Fruit fly (Drosophila melanogaster) whole organism, embryonic: ENCODE data around the gene CG8112.

Experiments
- Asciz ChIP-seq: fragments of 200-800 bp; sonication (Bioruptor generic); optimal IDR thresholded peaks from 2 replicates; lab custom pipeline; 2017; ENCODE audit warnings: missing biosample characterization, mild to moderate bottlenecking, missing genetic modification characterization, missing genetic modification reagents
- CG10274 ChIP-seq: fragments of 200-800 bp; sonication (Bioruptor generic); optimal IDR thresholded peaks from 3 replicates; lab custom pipeline; 2017; ENCODE audit warnings: missing biosample characterization, mild to moderate bottlenecking, missing genetic modification characterization
- CG10366 ChIP-seq: fragments of 200-800 bp; sonication (Bioruptor generic); IDR thresholded peaks from 2 replicates; pipeline ENCODE4 v1.3.6; 2022; ENCODE audit warnings: missing biosample characterization, missing genetic modification characterization
- CG10959 ChIP-seq: fragments of 200-800 bp; sonication (Bioruptor generic); IDR thresholded peaks from 2 replicates; pipeline ENCODE4 v1.3.6; 2022; ENCODE audit warnings: missing biosample characterization, missing genetic modification characterization
- CG11085 ChIP-seq: fragments of 200-800 bp; sonication (Bioruptor generic); IDR thresholded peaks from 2 replicates; pipeline ENCODE4 v1.3.6; 2022; ENCODE audit warnings: missing biosample characterization, missing genetic modification characterization
- CG11560 ChIP-seq: fragments of 200-800 bp; sonication (Bioruptor generic); IDR thresholded peaks from 3 replicates; pipeline ENCODE4 v1.3.6; 2022; ENCODE audit warnings: missing biosample characterization, missing genetic modification characterization
- CG12104 ChIP-seq: fragments of 200-800 bp; sonication (Bioruptor generic); optimal IDR thresholded peaks from 3 replicates; lab custom pipeline; 2016; ENCODE audit warnings: missing biosample characterization, missing genetic modification characterization
- CG13123 ChIP-seq: fragments of 200-800 bp; sonication (Bioruptor generic); optimal IDR thresholded peaks from 2 replicates; lab custom pipeline; 2016; ENCODE audit warnings: missing biosample characterization, missing genetic modification characterization
- CG15011 ChIP-seq: fragments of 200-800 bp; sonication (Bioruptor generic); optimal IDR thresholded peaks from 3 replicates; lab custom pipeline; 2018; ENCODE audit warnings: missing biosample characterization, mild to moderate bottlenecking, missing genetic modification characterization
- CG15514 ChIP-seq: fragments of 200-800 bp; sonication (Bioruptor generic); optimal IDR thresholded peaks from 3 replicates; lab custom pipeline; 2017; ENCODE audit warnings: missing biosample characterization, missing genetic modification characterization, mild to moderate bottlenecking, moderate library complexity, missing genetic modification reagents
- CG15601 ChIP-seq: fragments of 200-800 bp; sonication (Bioruptor generic); optimal IDR thresholded peaks from 3 replicates; lab custom pipeline; 2019; ENCODE audit warnings: missing biosample characterization, mild to moderate bottlenecking, missing genetic modification characterization, moderate library complexity
- CG17385 ChIP-seq: fragments of 200-800 bp; sonication (Bioruptor generic); optimal IDR thresholded peaks from 3 replicates; lab custom pipeline; 2018; ENCODE audit warnings: missing biosample characterization, mild to moderate bottlenecking, missing genetic modification characterization
- CG3163 ChIP-seq: fragments of 200-800 bp; sonication (Bioruptor generic); optimal IDR thresholded peaks from 3 replicates; lab custom pipeline; 2016; ENCODE audit warnings: missing biosample characterization, missing genetic modification characterization
- CG3847 ChIP-seq: fragments of 200-800 bp; sonication (Bioruptor generic); IDR thresholded peaks from 2 replicates; pipeline ENCODE4 v1.3.6; 2022; ENCODE audit warnings: missing biosample characterization, missing genetic modification characterization
- CG4854 ChIP-seq: fragments of 200-800 bp; sonication (Bioruptor generic); optimal IDR thresholded peaks from 2 replicates; lab custom pipeline; 2016; ENCODE audit warnings: missing biosample characterization, missing genetic modification characterization, inconsistent platforms
- CG6175 ChIP-seq: fragments of 200-800 bp; sonication (Bioruptor generic); IDR thresholded peaks from 3 replicates; pipeline ENCODE4 v1.3.6; 2022; ENCODE audit warnings: missing biosample characterization, missing genetic modification characterization
- CG7987 ChIP-seq: fragments of 200-800 bp; sonication (Bioruptor generic); optimal IDR thresholded peaks from 2 replicates; lab custom pipeline; 2018; ENCODE audit warnings: missing biosample characterization, mild to moderate bottlenecking, missing genetic modification characterization, moderate library complexity
- E2f2 ChIP-seq: fragments of 200-800 bp; sonication (Bioruptor generic); IDR thresholded peaks from 2 replicates; pipeline ENCODE4 v1.3.6; 2022; ENCODE audit warnings: missing biosample characterization, missing genetic modification characterization
- HLH4C ChIP-seq: fragments of 200-800 bp; sonication (Bioruptor generic); IDR thresholded peaks from 3 replicates; pipeline ENCODE4 v1.3.6; 2022; ENCODE audit warnings: missing biosample characterization, missing genetic modification characterization; ENCODE audit not compliant: partially characterized antibody
- Hr3 ChIP-seq: fragments of 200-800 bp; sonication (Bioruptor generic); optimal IDR thresholded peaks from 3 replicates; lab custom pipeline; 2016; ENCODE audit warnings: missing biosample characterization, missing genetic modification characterization
- Optix ChIP-seq: fragments of 200-800 bp; sonication (Bioruptor generic); IDR thresholded peaks from 3 replicates; pipeline ENCODE4 v1.3.6; 2022; ENCODE audit warnings: missing biosample characterization, missing genetic modification characterization
- Sox100B ChIP-seq: fragments of 200-800 bp; sonication (Bioruptor generic); optimal IDR thresholded peaks from 3 replicates; lab custom pipeline; 2018; ENCODE audit warnings: missing biosample characterization, mild to moderate bottlenecking, missing genetic modification characterization
- aop ChIP-seq: fragments of 200-800 bp; sonication (Bioruptor generic); IDR thresholded peaks from 2 replicates; pipeline ENCODE4 v1.3.6; 2022; ENCODE audit warnings: missing biosample characterization, missing genetic modification characterization
- ato ChIP-seq: fragments of 200-800 bp; sonication (Bioruptor generic); IDR thresholded peaks from 2 replicates; pipeline ENCODE4 v1.3.6; 2022; ENCODE audit warnings: missing biosample characterization, missing genetic modification characterization; ENCODE audit not compliant: partially characterized antibody
- bsh ChIP-seq, 2 experiments: fragments of 200-800 bp; sonication (Bioruptor generic); optimal IDR thresholded peaks; 2 replicates each; lab custom pipeline; 2017 to 2018; ENCODE audit warnings: mild to moderate bottlenecking in 2 of 2, missing biosample characterization in 2 of 2, missing genetic modification characterization in 2 of 2, moderate library complexity in 1 of 2
- crc ChIP-seq: fragments of 200-800 bp; sonication (Bioruptor generic); optimal IDR thresholded peaks from 2 replicates; lab custom pipeline; 2016; ENCODE audit warnings: missing biosample characterization, missing genetic modification characterization
- esg ChIP-seq: fragments of 200-800 bp; sonication (Bioruptor generic); conservative IDR thresholded peaks from 2 replicates; pipeline ENCODE4 v1.3.6; 2022; ENCODE audit warnings: missing biosample characterization, missing genetic modification characterization
- fd102C ChIP-seq: fragments of 200-800 bp; sonication (Bioruptor generic); optimal IDR thresholded peaks from 2 replicates; lab custom pipeline; 2018; ENCODE audit warnings: missing biosample characterization, mild to moderate bottlenecking, missing genetic modification characterization, moderate library complexity
- fd3F ChIP-seq: fragments of 200-800 bp; sonication (Bioruptor generic); optimal IDR thresholded peaks from 2 replicates; lab custom pipeline; 2018; ENCODE audit warnings: missing biosample characterization, mild to moderate bottlenecking, missing genetic modification characterization, moderate library complexity
- kah ChIP-seq: fragments of 200-800 bp; sonication (Bioruptor generic); optimal IDR thresholded peaks from 2 replicates; lab custom pipeline; 2018; ENCODE audit warnings: missing biosample characterization, mild to moderate bottlenecking, missing genetic modification characterization
- lov ChIP-seq, 2 experiments: fragments of 200-800 bp in 1 of 2; fragments of >200 bp in 1 of 2; sonication (Bioruptor generic) in 1 of 2; IDR thresholded peaks in 1 of 2; optimal IDR thresholded peaks in 1 of 2; 2 replicates in 1 of 2; 3 replicates in 1 of 2; pipeline versions ENCODE4 v1.3.6 to Lab custom; 2017 to 2022; ENCODE audit warnings: missing biosample characterization in 1 of 2, missing genetic modification characterization in 1 of 2
- maf-S ChIP-seq: fragments of 200-800 bp; sonication (Bioruptor generic); optimal IDR thresholded peaks from 2 replicates; lab custom pipeline; 2016; ENCODE audit warnings: missing biosample characterization, missing genetic modification characterization
- mld ChIP-seq: fragments of 200-800 bp; sonication (Bioruptor generic); IDR thresholded peaks from 3 replicates; pipeline ENCODE4 v1.3.6; 2022; ENCODE audit warnings: missing biosample characterization, missing genetic modification characterization; ENCODE audit not compliant: partially characterized antibody
- nmo ChIP-seq: fragments of 200-800 bp; sonication (Bioruptor generic); optimal IDR thresholded peaks from 2 replicates; lab custom pipeline; 2018; ENCODE audit warnings: missing biosample characterization, mild to moderate bottlenecking, missing genetic modification characterization, moderate library complexity
- pb ChIP-seq: fragments of 200-800 bp; sonication (Bioruptor generic); optimal IDR thresholded peaks from 3 replicates; lab custom pipeline; 2016; ENCODE audit warnings: missing biosample characterization, missing genetic modification characterization
- rib ChIP-seq: fragments of 200-800 bp; sonication (Bioruptor generic); IDR thresholded peaks from 2 replicates; pipeline ENCODE4 v1.3.6; 2022; ENCODE audit warnings: missing biosample characterization, missing genetic modification characterization
- row ChIP-seq: fragments of 200-800 bp; sonication (Bioruptor generic); IDR thresholded peaks from 3 replicates; pipeline ENCODE4 v1.3.6; 2022; ENCODE audit warnings: missing biosample characterization, missing genetic modification characterization
- sug ChIP-seq: fragments of 200-800 bp; optimal IDR thresholded peaks from 2 replicates; lab custom pipeline; 2019; ENCODE audit warnings: missing biosample characterization, mild to moderate bottlenecking, missing genetic modification characterization, moderate library complexity
- zfh1 ChIP-seq: fragments of 200-800 bp; sonication (Bioruptor generic); IDR thresholded peaks from 3 replicates; pipeline ENCODE4 v1.3.6; 2022; ENCODE audit warnings: missing biosample characterization, missing genetic modification characterization
- zfh2 ChIP-seq: fragments of 200-800 bp; sonication (Bioruptor generic); optimal IDR thresholded peaks from 2 replicates; lab custom pipeline; 2016; ENCODE audit warnings: missing biosample characterization, missing genetic modification characterization

Gene CG8112

DNA sequence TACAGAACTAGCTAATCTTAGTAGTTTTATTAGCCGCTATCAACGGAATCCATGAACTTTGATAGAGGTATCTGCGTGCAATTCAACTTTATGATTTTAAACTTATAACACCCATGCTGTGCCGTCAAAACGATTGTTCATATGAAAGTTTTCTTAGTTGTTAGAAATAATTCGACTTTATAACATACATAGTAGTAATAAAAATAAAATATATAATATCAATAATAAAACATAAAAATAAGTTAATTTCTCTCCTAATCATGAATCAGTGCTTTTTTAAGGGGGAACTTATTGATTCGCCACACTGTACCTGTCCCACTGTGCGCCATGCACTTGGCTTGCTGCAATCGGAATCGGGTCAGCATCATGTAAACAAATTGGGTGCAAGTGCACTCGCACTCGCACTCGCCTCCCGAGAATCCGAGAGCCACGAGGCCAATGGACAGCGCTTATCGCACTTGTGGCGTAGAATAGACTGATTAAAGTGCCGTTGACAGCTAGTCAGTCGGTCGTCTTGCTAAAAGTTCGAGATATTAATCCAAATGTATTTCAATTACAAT lies 763 bp upstream of the CG8112 start (continued):
- TF ChIP-seq fd3F (GFP tag; lab: Kevin White, UChicago) (no peak), CG11560 (tag; lab: Robert Waterston, UW) (no peak), CG15011 (GFP tag; lab: Kevin White, UChicago) (no peak), ato (GFP tag; lab: Robert Waterston, UW) (no peak), esg (GFP tag; lab: Robert Waterston, UW) (no peak; the same call in 1 of the 2 replicates), lov (optimal IDR thresholded peaks at IDR 0.05; lab: Kevin White, UChicago) (no peak), lov (GFP tag; IDR thresholded peaks at IDR 0.05; lab: Robert Waterston, UW) (no peak), CG4854 (GFP tag; lab: Kevin White, UChicago) (no peak), rib (GFP tag; lab: Robert Waterston, UW) (no peak), CG3847 (GFP tag; lab: Robert Waterston, UW) (0 out of 2 replicates have a peak, but pooled peaks have one; percentile 15), CG15514 (GFP tag; lab: Kevin White, UChicago) (no peak), maf-S (GFP tag; lab: Kevin White, UChicago) (no peak), row (GFP tag; lab: Robert Waterston, UW) (peak; percentile 37; the same call in 1 of the 3 replicates), CG10366 (no peak), aop (GFP tag; lab: Robert Waterston, UW) (no peak), nmo (GFP tag; lab: Kevin White, UChicago) (peak; percentile 29), E2f2 (GFP tag; lab: Robert Waterston, UW) (no peak), Asciz (peak; percentile 41), CG10274 (GFP tag; lab: Kevin White, UChicago) (no peak), sug (tag; lab: Kevin White, UChicago) (peak; percentile 11), pb (GFP tag; lab: Kevin White, UChicago) (no peak), CG10959 (0 out of 2 replicates have a peak, but pooled peaks have one; percentile 28), kah (GFP tag; lab: Kevin White, UChicago) (no peak), fd102C (no peak), crc (GFP tag; lab: Kevin White, UChicago) (no peak), CG15601 (peak; percentile 4), CG13123 (GFP tag; lab: Kevin White, UChicago) (no peak), bsh (GFP tag; optimal IDR thresholded peaks at IDR 0.05; lab: Kevin White, UChicago) (peak in 1 of 2 experiments; percentile 50), CG17385 (GFP tag; lab: Kevin White, UChicago) (peak; percentile 19), CG11085 (GFP tag; lab: Robert Waterston, UW) (no peak), CG3163 (GFP tag; lab: Kevin White, UChicago) (peak; percentile 1), Optix (GFP tag; lab: Robert Waterston, UW) (0 out of 3 replicates have a peak, but pooled peaks have one; percentile 26), CG7987 (GFP tag; lab: Kevin White, UChicago) (peak; percentile 18), CG12104 (GFP tag; lab: Kevin White, UChicago) (no peak), mld (GFP tag; lab: Robert Waterston, UW) (no peak), Hr3 (GFP tag; lab: Kevin White, UChicago) (no peak), zfh2 (GFP tag; lab: Kevin White, UChicago) (no peak), zfh1 (GFP tag; lab: Robert Waterston, UW) (0 out of 3 replicates have a peak, but pooled peaks have one; percentile 3), Sox100B (peak; percentile 17), CG6175 (GFP tag; lab: Robert Waterston, UW) (no peak), HLH4C (GFP tag; lab: Robert Waterston, UW) (no peak)
